Worm (Caenorhabditis elegans): ENCODE measurements around the gene sups-1.
A peak's percentile ranks its signal among the peaks of the same experiment; 100 is the strongest.

sups-1 gene

ce11 chrX:5960872-5961271 is 43.1 kb upstream of the sups-1 start:
- TF ChIP-seq sptf-2 (GFP tag; optimal IDR thresholded peaks at IDR 0.05) (no peak), chd-7 (tag; optimal IDR thresholded peaks at IDR 0.05) (no peak), B0035.1 (tag; optimal IDR thresholded peaks at IDR 0.05) (no peak), B0336.3 (GFP tag; IDR thresholded peaks at IDR 0.05) (no peak), mes-4 (tag; optimal IDR thresholded peaks at IDR 0.05) (no peak), Y95B8A.8 (GFP tag; IDR thresholded peaks at IDR 0.05) (no peak), F33H1.4 (GFP tag; IDR thresholded peaks at IDR 0.05) (no peak), ceh-100 (GFP tag; IDR thresholded peaks at IDR 0.05) (no peak), akir-1 (GFP tag; optimal IDR thresholded peaks at IDR 0.05) (no peak), lsl-1 (GFP tag; optimal IDR thresholded peaks at IDR 0.05) (no peak), ztf-22 (GFP tag; optimal IDR thresholded peaks at IDR 0.05) (no peak), efl-1 (GFP tag; optimal IDR thresholded peaks at IDR 0.05) (no peak), ceh-79 (tag; optimal IDR thresholded peaks at IDR 0.05) (no peak), let-526 (GFP tag; IDR thresholded peaks at IDR 0.05) (no peak), snpc-1.3 (tag; optimal IDR thresholded peaks at IDR 0.05; ENCODE audit: insufficient read depth) (no peak), nfya-1 (tag; optimal IDR thresholded peaks at IDR 0.05; ENCODE audit: borderline replicate concordance, insufficient read depth) (no peak), zim-3 (tag; optimal IDR thresholded peaks at IDR 0.05) (no peak), athp-1 (tag; optimal IDR thresholded peaks at IDR 0.05) (no peak), ztf-6 (GFP tag; IDR thresholded peaks at IDR 0.05) (no peak)

ce11 chrX:5962560-5962959 is 41.4 kb upstream of the sups-1 start:
- no peak for TF ChIP-seq hmg-1.2 (GFP tag; IDR thresholded peaks at IDR 0.05)
- peak; percentile 80 for TF ChIP-seq nhr-80 (tag; optimal IDR thresholded peaks at IDR 0.05)
- TF ChIP-seq bed-1 (GFP tag; IDR thresholded peaks at IDR 0.05): no peak
- no peak for TF ChIP-seq pha-4 (tag; optimal IDR thresholded peaks at IDR 0.05)

- TF ChIP-seq xnd-1 (tag; optimal IDR thresholded peaks at IDR 0.05) (no peak), B0336.3 (GFP tag; IDR thresholded peaks at IDR 0.05) (no peak), chd-7 (tag; optimal IDR thresholded peaks at IDR 0.05) (no peak), zfh-2 (GFP tag; conservative IDR thresholded peaks at IDR 0.05) (peak; percentile 46; the same call in 1 of the 2 replicates)
Observed at ce11 chrX:5972212-5972611, 31.7 kb upstream of the sups-1 start.

ce11 chrX:5975228-5975627 is 28.7 kb upstream of the sups-1 start:
- TF ChIP-seq nhr-90 (tag; optimal IDR thresholded peaks at IDR 0.05): no peak
- TF ChIP-seq hlh-12 (tag; optimal IDR thresholded peaks at IDR 0.05): no peak
- TF ChIP-seq F49E8.2 (tag; optimal IDR thresholded peaks at IDR 0.05; ENCODE audit: insufficient read depth): no peak
- no peak for TF ChIP-seq madf-6 (GFP tag; IDR thresholded peaks at IDR 0.05)
- TF ChIP-seq mcd-1 (GFP tag; IDR thresholded peaks at IDR 0.05): no peak
- TF ChIP-seq snpc-4 (GFP tag; optimal IDR thresholded peaks at IDR 0.05): no peak
- TF ChIP-seq snpc-4 (tag; optimal IDR thresholded peaks at IDR 0.05): no peak
- no peak for TF ChIP-seq ztf-26 (tag; optimal IDR thresholded peaks at IDR 0.05)
- no peak for TF ChIP-seq bed-1 (GFP tag; IDR thresholded peaks at IDR 0.05)
- TF ChIP-seq attf-6 (GFP tag; IDR thresholded peaks at IDR 0.05): no peak
- no peak for TF ChIP-seq efl-1 (GFP tag; optimal IDR thresholded peaks at IDR 0.05)
- TF ChIP-seq F23B12.7 (tag; optimal IDR thresholded peaks at IDR 0.05; ENCODE audit: insufficient read depth): no peak
- no peak for TF ChIP-seq zim-3 (tag; optimal IDR thresholded peaks at IDR 0.05)
- TF ChIP-seq F52B5.7 (tag; optimal IDR thresholded peaks at IDR 0.05): no peak
- TF ChIP-seq nhr-120 (GFP tag; IDR thresholded peaks at IDR 0.05): no peak
- TF ChIP-seq lsy-27 (tag; optimal IDR thresholded peaks at IDR 0.05; ENCODE audit: borderline replicate concordance, insufficient read depth): no peak
